Fruit fly (Drosophila melanogaster) whole organism, pupa: Measurements from ENCODE around the gene E2f1.

Experiments
- CG10348 ChIP-seq: fragments of 200-800 bp; sonication (Bioruptor generic); IDR thresholded peaks from 2 replicates; pipeline ENCODE4 v1.3.6; 2022; ENCODE audit warnings: missing biosample characterization, missing genetic modification characterization
- CG12605 ChIP-seq: fragments of 200-800 bp; sonication (Bioruptor generic); IDR thresholded peaks from 2 replicates; pipeline ENCODE4 v1.3.6; 2022; ENCODE audit warnings: missing biosample characterization, missing genetic modification characterization
- CG13204 ChIP-seq: fragments of 200-800 bp; sonication (Bioruptor generic); optimal IDR thresholded peaks from 2 replicates; lab custom pipeline; 2018; ENCODE audit warnings: missing biosample characterization, mild to moderate bottlenecking, missing genetic modification characterization, moderate library complexity
- CG14655 ChIP-seq: fragments of 200-800 bp; sonication (Bioruptor generic); optimal IDR thresholded peaks from 3 replicates; lab custom pipeline; 2017; ENCODE audit warnings: mild to moderate bottlenecking, missing biosample characterization, missing genetic modification reagents, missing genetic modification characterization
- CG15710 ChIP-seq: fragments of 200-800 bp; sonication (Bioruptor generic); optimal IDR thresholded peaks from 2 replicates; lab custom pipeline; 2018; ENCODE audit warnings: missing biosample characterization, mild to moderate bottlenecking, missing genetic modification characterization, moderate library complexity
- CG17806 ChIP-seq: fragments of 200-800 bp; sonication (Bioruptor generic); optimal IDR thresholded peaks from 2 replicates; lab custom pipeline; 2018; ENCODE audit warnings: missing biosample characterization, mild to moderate bottlenecking, missing genetic modification characterization, moderate library complexity
- CG32121 ChIP-seq: fragments of 200-800 bp; sonication (Bioruptor generic); IDR thresholded peaks from 2 replicates; pipeline ENCODE4 v1.3.6; 2022; ENCODE audit warnings: missing biosample characterization, missing genetic modification characterization
- CG34367 ChIP-seq: fragments of 200-800 bp; sonication (Bioruptor generic); optimal IDR thresholded peaks from 2 replicates; lab custom pipeline; 2018; ENCODE audit warnings: missing biosample characterization, mild to moderate bottlenecking, missing genetic modification characterization
- CG4496 ChIP-seq: fragments of 200-800 bp; sonication (Bioruptor generic); IDR thresholded peaks from 3 replicates; pipeline ENCODE4 v1.3.6; 2022; ENCODE audit warnings: missing biosample characterization, missing genetic modification characterization
- CG8159 ChIP-seq: fragments of 200-800 bp; sonication (Bioruptor generic); optimal IDR thresholded peaks from 3 replicates; lab custom pipeline; 2018; ENCODE audit warnings: missing biosample characterization, mild to moderate bottlenecking, missing genetic modification characterization, moderate library complexity
- CG8301 ChIP-seq: fragments of 200-800 bp; sonication (Bioruptor generic); optimal IDR thresholded peaks from 2 replicates; lab custom pipeline; 2018; ENCODE audit warnings: missing biosample characterization, mild to moderate bottlenecking, missing genetic modification characterization
- CG9948 ChIP-seq: fragments of 200-800 bp; sonication (Bioruptor generic); optimal IDR thresholded peaks from 2 replicates; lab custom pipeline; 2018; ENCODE audit warnings: missing biosample characterization, mild to moderate bottlenecking, missing genetic modification characterization, moderate library complexity
- D1 ChIP-seq: fragments of 200-800 bp; sonication (Bioruptor generic); optimal IDR thresholded peaks from 2 replicates; lab custom pipeline; 2018; ENCODE audit warnings: missing biosample characterization, mild to moderate bottlenecking, missing genetic modification characterization, moderate library complexity
- EcR ChIP-seq: fragments of 200-800 bp; sonication (Bioruptor generic); optimal IDR thresholded peaks from 3 replicates; lab custom pipeline; 2019; ENCODE audit warnings: missing biosample characterization, missing genetic modification characterization, mild to moderate bottlenecking, moderate library complexity, missing genetic modification reagents
- Ets98B ChIP-seq: fragments of 200-800 bp; sonication (Bioruptor generic); IDR thresholded peaks from 2 replicates; pipeline ENCODE4 v1.3.6; 2022; ENCODE audit warnings: missing biosample characterization, missing genetic modification characterization
- Pif1A ChIP-seq: fragments of 200-800 bp; sonication (Bioruptor generic); optimal IDR thresholded peaks from 3 replicates; lab custom pipeline; 2016; ENCODE audit warnings: missing biosample characterization, missing genetic modification characterization
- Pif1B ChIP-seq: fragments of 200-800 bp; sonication (Bioruptor generic); optimal IDR thresholded peaks from 3 replicates; lab custom pipeline; 2016; ENCODE audit warnings: missing biosample characterization, missing genetic modification characterization
- Snoo ChIP-seq: fragments of 200-800 bp; sonication (Bioruptor generic); optimal IDR thresholded peaks from 3 replicates; lab custom pipeline; 2017; ENCODE audit warnings: missing biosample characterization, mild to moderate bottlenecking, missing genetic modification characterization, inconsistent platforms
- fd96Ca ChIP-seq: fragments of 200-800 bp; sonication (Bioruptor generic); IDR thresholded peaks from 3 replicates; pipeline ENCODE4 v1.3.6; 2022; ENCODE audit warnings: missing biosample characterization, missing genetic modification characterization
- gl ChIP-seq: fragments of 200-800 bp; sonication (Bioruptor generic); optimal IDR thresholded peaks from 2 replicates; lab custom pipeline; 2018; ENCODE audit warnings: missing biosample characterization, mild to moderate bottlenecking, missing genetic modification characterization
- rn ChIP-seq: fragments of 200-800 bp; sonication (Bioruptor generic); IDR thresholded peaks from 2 replicates; pipeline ENCODE4 v1.3.6; 2022; ENCODE audit warnings: missing biosample characterization, missing genetic modification characterization

Gene E2f1

dm6 chr3R:21583087-21583486 lies 77.6 kb downstream of the E2f1 start:
- TF ChIP-seq CG8301 (tag; lab: Kevin White, UChicago) (no peak), CG17806 (no peak), CG32121 (GFP tag; lab: Robert Waterston, UW) (no peak), Pif1B (GFP tag; lab: Kevin White, UChicago) (no peak), Ets98B (GFP tag; lab: Robert Waterston, UW) (no peak), rn (GFP tag; lab: Robert Waterston, UW) (no peak), CG9948 (tag; lab: Kevin White, UChicago) (no peak), Pif1A (GFP tag; lab: Kevin White, UChicago) (no peak), CG14655 (GFP tag; lab: Kevin White, UChicago) (no peak), fd96Ca (no peak), CG12605 (GFP tag; lab: Robert Waterston, UW) (no peak), CG10348 (no peak)

- TF ChIP-seq CG32121 (GFP tag; lab: Robert Waterston, UW), result no peak
- TF ChIP-seq Ets98B (GFP tag; lab: Robert Waterston, UW), result no peak
- TF ChIP-seq CG8301 (tag; lab: Kevin White, UChicago), result no peak
- no peak for TF ChIP-seq gl
- no peak for TF ChIP-seq CG8159
- no peak for TF ChIP-seq Pif1B (GFP tag; lab: Kevin White, UChicago)
- no peak for TF ChIP-seq CG14655 (GFP tag; lab: Kevin White, UChicago)
- TF ChIP-seq D1 (tag; lab: Kevin White, UChicago), result no peak
- no peak for TF ChIP-seq Snoo (tag; lab: Kevin White, UChicago)
These were observed 78.0 kb downstream of the E2f1 start for dm6 chr3R:21582637-21583036.

DNA sequence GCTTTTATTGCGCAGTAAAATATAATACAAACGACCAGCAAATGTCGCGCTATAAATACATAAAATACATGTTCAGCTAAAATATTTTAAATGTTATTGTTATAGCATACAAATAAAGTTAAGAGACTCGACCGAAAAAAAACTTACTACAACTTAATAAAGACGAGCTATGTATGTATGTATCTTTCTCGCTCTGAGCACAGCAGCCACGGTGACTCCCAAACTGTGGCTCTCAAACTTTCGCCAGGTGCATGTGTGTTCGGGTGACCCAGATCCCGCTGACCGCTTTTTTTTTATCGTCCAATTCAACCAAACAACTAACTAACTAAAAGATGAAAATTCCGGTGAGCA lies 78.6 kb downstream of the E2f1 start:
- TF ChIP-seq rn (GFP tag; lab: Robert Waterston, UW) (no peak), CG4496 (GFP tag; lab: Robert Waterston, UW) (no peak), CG14655 (GFP tag; lab: Kevin White, UChicago) (no peak), CG32121 (GFP tag; lab: Robert Waterston, UW) (no peak), CG12605 (GFP tag; lab: Robert Waterston, UW) (no peak), CG34367 (tag; lab: Kevin White, UChicago) (no peak), Pif1A (GFP tag; lab: Kevin White, UChicago) (no peak)

dm6 chr3R:21581365-21582123 lies 79.1 kb downstream of the E2f1 start:
- TF ChIP-seq Pif1A (GFP tag; lab: Kevin White, UChicago) (no peak), CG12605 (GFP tag; lab: Robert Waterston, UW) (peak; percentile 45; the same call in 1 of the 2 replicates), gl (no peak), EcR (no peak), CG8301 (tag; lab: Kevin White, UChicago) (no peak), Ets98B (GFP tag; lab: Robert Waterston, UW) (peak; percentile 53; the same call in 1 of the 2 replicates), D1 (tag; lab: Kevin White, UChicago) (no peak), CG15710 (tag; lab: Kevin White, UChicago) (no peak), CG9948 (tag; lab: Kevin White, UChicago) (no peak), Pif1B (GFP tag; lab: Kevin White, UChicago) (no peak), CG17806 (no peak), CG34367 (tag; lab: Kevin White, UChicago) (no peak), CG32121 (GFP tag; lab: Robert Waterston, UW) (peak; percentile 62), CG8159 (no peak), CG10348 (no peak), rn (GFP tag; lab: Robert Waterston, UW) (no peak), CG14655 (GFP tag; lab: Kevin White, UChicago) (no peak), Snoo (tag; lab: Kevin White, UChicago) (no peak), CG13204 (GFP tag; lab: Kevin White, UChicago) (no peak), fd96Ca (peak; percentile 67; the same call in 2 of the 3 replicates), CG4496 (GFP tag; lab: Robert Waterston, UW) (peak; percentile 64)

DNA sequence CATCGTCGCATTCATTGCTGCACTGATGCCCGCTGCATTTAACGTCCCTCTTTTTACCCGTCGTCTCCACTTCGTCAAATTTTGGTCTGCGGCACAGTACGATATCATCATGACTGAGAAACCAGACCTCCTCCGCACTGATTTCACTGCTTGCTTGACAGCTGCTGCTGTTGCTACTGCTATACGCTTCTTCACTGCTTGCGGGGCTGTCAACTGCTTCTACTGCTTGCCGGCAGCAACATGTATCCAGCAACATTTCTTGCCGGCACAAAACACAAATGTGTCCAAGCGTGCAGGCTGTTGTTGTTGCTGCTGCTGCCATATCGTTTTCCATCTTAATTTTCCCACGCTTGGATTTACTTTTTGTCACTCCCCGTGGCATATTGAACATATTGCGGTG lies 80.6 kb downstream of the E2f1 start:
- peak; percentile 35; the same call in 1 of the 2 replicates for TF ChIP-seq CG32121 (GFP tag; lab: Robert Waterston, UW)
- no peak for TF ChIP-seq CG14655 (GFP tag; lab: Kevin White, UChicago)
- TF ChIP-seq, all 21 proteins: peak for 1
